Fruit fly (Drosophila melanogaster) whole organism, embryonic: ENCODE data around the gene CG33502.
A peak's percentile ranks its signal among the peaks of the same experiment; 100 is the strongest.

Experiments used
- Aef1 ChIP-seq: fragments of 200-800 bp; sonication (Bioruptor generic); IDR thresholded peaks from 3 replicates; pipeline ENCODE4 v1.3.6; 2022; ENCODE audit warnings: missing biosample characterization, missing genetic modification characterization
- B-H1 ChIP-seq: fragments of 200-800 bp; sonication (Bioruptor generic); IDR thresholded peaks from 3 replicates; pipeline ENCODE4 v1.3.6; 2022; ENCODE audit warnings: missing biosample characterization, missing genetic modification characterization
- C15 ChIP-seq: fragments of 200-800 bp; sonication (Bioruptor generic); IDR thresholded peaks from 3 replicates; pipeline ENCODE4 v1.3.6; 2022; ENCODE audit warnings: missing biosample characterization, missing genetic modification characterization
- CG11560 ChIP-seq: fragments of 200-800 bp; sonication (Bioruptor generic); IDR thresholded peaks from 3 replicates; pipeline ENCODE4 v1.3.6; 2022; ENCODE audit warnings: missing biosample characterization, missing genetic modification characterization
- CG13894 ChIP-seq: fragments of 200-800 bp; sonication (Bioruptor generic); optimal IDR thresholded peaks from 3 replicates; lab custom pipeline; 2018; ENCODE audit warnings: missing biosample characterization, mild to moderate bottlenecking, missing genetic modification characterization, moderate library complexity
- CG15269 ChIP-seq: fragments of 200-800 bp; sonication (Bioruptor generic); optimal IDR thresholded peaks from 2 replicates; lab custom pipeline; 2018; ENCODE audit warnings: missing biosample characterization, mild to moderate bottlenecking, missing genetic modification characterization, moderate library complexity
- CG17359 ChIP-seq: fragments of 200-800 bp; sonication (Bioruptor generic); optimal IDR thresholded peaks from 3 replicates; lab custom pipeline; 2018; ENCODE audit warnings: missing biosample characterization, mild to moderate bottlenecking, missing genetic modification characterization, moderate library complexity
- CG1792 ChIP-seq: fragments of 200-800 bp; sonication (Bioruptor generic); optimal IDR thresholded peaks from 2 replicates; lab custom pipeline; 2016; ENCODE audit warnings: missing biosample characterization, missing genetic modification characterization
- CG2120 ChIP-seq: fragments of 200-800 bp; sonication (Bioruptor generic); optimal IDR thresholded peaks from 3 replicates; lab custom pipeline; 2016; ENCODE audit warnings: missing biosample characterization, missing genetic modification characterization
- CG2202 ChIP-seq: fragments of 200-800 bp; sonication (Bioruptor generic); optimal IDR thresholded peaks from 2 replicates; lab custom pipeline; 2018; ENCODE audit warnings: missing biosample characterization, mild to moderate bottlenecking, missing genetic modification characterization
- CG2712 ChIP-seq: fragments of 200-800 bp; optimal IDR thresholded peaks from 3 replicates; lab custom pipeline; 2019; ENCODE audit warnings: missing biosample characterization, mild to moderate bottlenecking, missing genetic modification characterization, moderate library complexity
- CG33557 ChIP-seq: fragments of 200-800 bp; sonication (Bioruptor generic); optimal IDR thresholded peaks from 2 replicates; lab custom pipeline; 2019; ENCODE audit warnings: missing biosample characterization, mild to moderate bottlenecking, missing genetic modification characterization, moderate library complexity
- CG4424 ChIP-seq: fragments of 200-800 bp; sonication (Bioruptor generic); optimal IDR thresholded peaks from 3 replicates; lab custom pipeline; 2016; ENCODE audit warnings: missing biosample characterization, missing genetic modification characterization
- CG6791 ChIP-seq: fragments of 200-800 bp; sonication (Bioruptor generic); IDR thresholded peaks from 3 replicates; pipeline ENCODE4 v1.3.6; 2022; ENCODE audit warnings: missing biosample characterization, missing genetic modification characterization; ENCODE audit not compliant: partially characterized antibody
- CG6813 ChIP-seq: fragments of 200-800 bp; sonication (Bioruptor generic); optimal IDR thresholded peaks from 2 replicates; lab custom pipeline; 2017; ENCODE audit warnings: missing biosample characterization, missing genetic modification characterization, mild to moderate bottlenecking, moderate library complexity, missing genetic modification reagents
- D ChIP-seq, 2 experiments: fragments of 200-800 bp in 1 of 2; fragments of >200 bp in 1 of 2; sonication (Bioruptor generic) in 1 of 2; optimal IDR thresholded peaks; 2 replicates in 1 of 2; 3 replicates in 1 of 2; lab custom pipeline; 2017; ENCODE audit warnings: mild to moderate bottlenecking in 1 of 2, missing biosample characterization in 1 of 2, missing genetic modification characterization in 1 of 2, missing genetic modification reagents in 1 of 2
- Dip2 ChIP-seq: fragments of 200-800 bp; sonication (Bioruptor generic); IDR thresholded peaks from 2 replicates; pipeline ENCODE4 v1.3.6; 2022; ENCODE audit warnings: missing biosample characterization, missing genetic modification characterization
- Dll ChIP-seq: fragments of 200-800 bp; sonication (Bioruptor generic); IDR thresholded peaks from 4 replicates; pipeline ENCODE4 v1.3.6; 2022; ENCODE audit warnings: missing biosample characterization, missing genetic modification characterization; ENCODE audit not compliant: partially characterized antibody
- Doc2 ChIP-seq: fragments of 200-800 bp; sonication (Bioruptor generic); IDR thresholded peaks from 2 replicates; pipeline ENCODE4 v1.3.6; 2022; ENCODE audit warnings: missing biosample characterization, missing genetic modification characterization
- Fer2 ChIP-seq: fragments of 200-800 bp; sonication (Bioruptor generic); optimal IDR thresholded peaks from 2 replicates; lab custom pipeline; 2018; ENCODE audit warnings: missing biosample characterization, mild to moderate bottlenecking, missing genetic modification characterization, moderate library complexity
- HLH54F ChIP-seq: fragments of 200-800 bp; sonication (Bioruptor generic); optimal IDR thresholded peaks from 3 replicates; lab custom pipeline; 2016; ENCODE audit warnings: missing biosample characterization, missing genetic modification characterization
- HmgZ ChIP-seq: fragments of 200-800 bp; sonication (Bioruptor generic); optimal IDR thresholded peaks from 2 replicates; lab custom pipeline; 2018; ENCODE audit warnings: missing biosample characterization, mild to moderate bottlenecking, missing genetic modification characterization
- Kr ChIP-seq: fragments of 200-800 bp; sonication (Bioruptor generic); optimal IDR thresholded peaks from 2 replicates; lab custom pipeline; 2017; ENCODE audit warnings: missing biosample characterization, mild to moderate bottlenecking, missing genetic modification characterization
- Lhr ChIP-seq: fragments of 200-800 bp; sonication (Bioruptor generic); optimal IDR thresholded peaks from 3 replicates; lab custom pipeline; 2017; ENCODE audit warnings: mild to moderate bottlenecking, missing biosample characterization, missing genetic modification reagents, missing genetic modification characterization
- Opbp ChIP-seq: fragments of 200-800 bp; sonication (Bioruptor generic); IDR thresholded peaks from 3 replicates; pipeline ENCODE4 v1.3.6; 2022; ENCODE audit warnings: missing biosample characterization, missing genetic modification characterization; ENCODE audit not compliant: partially characterized antibody
- Scr ChIP-seq: fragments of 200-800 bp; sonication (Bioruptor generic); IDR thresholded peaks from 2 replicates; pipeline ENCODE4 v1.3.6; 2022; ENCODE audit warnings: missing biosample characterization, missing genetic modification characterization; ENCODE audit not compliant: partially characterized antibody
- Ssrp ChIP-seq: fragments of 200-800 bp; sonication (Bioruptor generic); optimal IDR thresholded peaks from 2 replicates; lab custom pipeline; 2018; ENCODE audit warnings: missing biosample characterization, mild to moderate bottlenecking, missing genetic modification characterization, moderate library complexity
- aop ChIP-seq: fragments of 200-800 bp; sonication (Bioruptor generic); IDR thresholded peaks from 2 replicates; pipeline ENCODE4 v1.3.6; 2022; ENCODE audit warnings: missing biosample characterization, missing genetic modification characterization
- bcd ChIP-seq: fragments of 200-800 bp; sonication (Bioruptor generic); optimal IDR thresholded peaks from 2 replicates; lab custom pipeline; 2017; ENCODE audit warnings: missing biosample characterization, mild to moderate bottlenecking, missing genetic modification characterization
- cad ChIP-seq: fragments of >200 bp; optimal IDR thresholded peaks from 2 replicates; lab custom pipeline; 2017; ENCODE audit warnings: missing biosample characterization, missing genetic modification characterization
- chn ChIP-seq: fragments of 200-800 bp; sonication (Bioruptor generic); optimal IDR thresholded peaks from 2 replicates; lab custom pipeline; 2016; ENCODE audit warnings: missing biosample characterization, missing genetic modification characterization
- croc ChIP-seq: fragments of 200-800 bp; sonication (Bioruptor generic); conservative IDR thresholded peaks from 3 replicates; pipeline ENCODE4 v1.3.6; 2022; ENCODE audit warnings: missing biosample characterization, missing genetic modification characterization
- da ChIP-seq: fragments of 200-800 bp; sonication (Bioruptor generic); optimal IDR thresholded peaks from 2 replicates; lab custom pipeline; 2016; ENCODE audit warnings: missing biosample characterization, missing genetic modification characterization
- dan ChIP-seq: fragments of 200-800 bp; sonication (Bioruptor generic); IDR thresholded peaks from 2 replicates; pipeline ENCODE4 v1.3.6; 2022; ENCODE audit warnings: missing biosample characterization, missing genetic modification characterization
- en ChIP-seq: fragments of 200-800 bp; sonication (Bioruptor generic); optimal IDR thresholded peaks from 2 replicates; lab custom pipeline; 2016; ENCODE audit warnings: missing biosample characterization, missing genetic modification characterization
- eve ChIP-seq, 2 experiments: fragments of >200 bp; optimal IDR thresholded peaks; 2 replicates each; lab custom pipeline; 2017; ENCODE audit warnings: missing biosample characterization in 2 of 2, missing genetic modification characterization in 2 of 2
- ftz-f1 ChIP-seq: fragments of 200-800 bp; sonication (Bioruptor generic); optimal IDR thresholded peaks from 2 replicates; lab custom pipeline; 2016; ENCODE audit warnings: missing biosample characterization, missing genetic modification characterization
- gce ChIP-seq: fragments of 200-800 bp; sonication (Bioruptor generic); IDR thresholded peaks from 3 replicates; pipeline ENCODE4 v1.3.6; 2022; ENCODE audit warnings: missing biosample characterization, missing genetic modification characterization
- gsb-n ChIP-seq: fragments of 200-800 bp; sonication (Bioruptor generic); optimal IDR thresholded peaks from 3 replicates; lab custom pipeline; 2018; ENCODE audit warnings: missing biosample characterization, mild to moderate bottlenecking, missing genetic modification characterization
- gt ChIP-seq: fragments of 200-800 bp; sonication (Bioruptor generic); IDR thresholded peaks from 2 replicates; pipeline ENCODE4 v1.3.6; 2022; ENCODE audit warnings: missing biosample characterization, missing genetic modification characterization
- jigr1 ChIP-seq: fragments of 200-800 bp; sonication (Bioruptor generic); IDR thresholded peaks from 3 replicates; pipeline ENCODE4 v1.3.6; 2022; ENCODE audit warnings: missing biosample characterization, missing genetic modification characterization
- lilli ChIP-seq: fragments of 200-800 bp; sonication (Bioruptor generic); optimal IDR thresholded peaks from 3 replicates; lab custom pipeline; 2016; ENCODE audit warnings: missing biosample characterization, missing genetic modification characterization
- p53 ChIP-seq: fragments of 200-800 bp; sonication (Bioruptor generic); optimal IDR thresholded peaks from 2 replicates; lab custom pipeline; 2016; ENCODE audit warnings: missing biosample characterization, missing genetic modification characterization
- pho ChIP-seq: fragments of 200-800 bp; sonication (Bioruptor generic); optimal IDR thresholded peaks from 2 replicates; lab custom pipeline; 2016; ENCODE audit warnings: missing biosample characterization, missing genetic modification characterization
- psq ChIP-seq: fragments of 200-800 bp; sonication (Bioruptor generic); optimal IDR thresholded peaks from 2 replicates; lab custom pipeline; 2017; ENCODE audit warnings: missing biosample characterization, missing genetic modification characterization
- sna ChIP-seq: fragments of 200-800 bp; sonication (Bioruptor generic); IDR thresholded peaks from 2 replicates; pipeline ENCODE4 v1.3.6; 2022; ENCODE audit warnings: missing biosample characterization, missing genetic modification characterization; ENCODE audit not compliant: partially characterized antibody
- sug ChIP-seq: fragments of 200-800 bp; optimal IDR thresholded peaks from 2 replicates; lab custom pipeline; 2019; ENCODE audit warnings: missing biosample characterization, mild to moderate bottlenecking, missing genetic modification characterization, moderate library complexity
- tna ChIP-seq: fragments of 200-800 bp; sonication (Bioruptor generic); IDR thresholded peaks from 2 replicates; pipeline ENCODE4 v1.3.6; 2022; ENCODE audit warnings: missing biosample characterization, missing genetic modification characterization; ENCODE audit not compliant: partially characterized antibody
- tup ChIP-seq: fragments of 200-800 bp; sonication (Bioruptor generic); optimal IDR thresholded peaks from 2 replicates; lab custom pipeline; 2016; ENCODE audit warnings: missing biosample characterization, mild to moderate bottlenecking, missing genetic modification characterization, moderate library complexity
- usp ChIP-seq: fragments of >200 bp; optimal IDR thresholded peaks from 2 replicates; lab custom pipeline; 2017; ENCODE audit warnings: missing biosample characterization, missing genetic modification characterization
- wdn ChIP-seq: fragments of 200-800 bp; sonication (Bioruptor generic); IDR thresholded peaks from 2 replicates; pipeline ENCODE4 v1.3.6; 2022; ENCODE audit warnings: missing biosample characterization, missing genetic modification characterization

The CG33502 gene

dm6 chrX:21631452-21631851 lies 20.1 kb upstream of the CG33502 start (continued):
- TF ChIP-seq Opbp (no peak), D (optimal IDR thresholded peaks at IDR 0.05; lab: Kevin White, UChicago) (no peak), D (GFP tag; optimal IDR thresholded peaks at IDR 0.05; lab: Kevin White, UChicago) (peak; percentile 75), Doc2 (no peak), CG6813 (GFP tag; lab: Kevin White, UChicago) (peak; percentile 67), HmgZ (tag; lab: Kevin White, UChicago) (peak; percentile 47), eve (GFP tag; optimal IDR thresholded peaks at IDR 0.05; lab: Kevin White, UChicago) (peak in 1 of 2 experiments; percentile 85), sna (GFP tag; lab: Robert Waterston, UW) (no peak), dan (no peak), CG4424 (GFP tag; lab: Kevin White, UChicago) (peak; percentile 77), Kr (GFP tag; lab: Kevin White, UChicago) (no peak), gt (GFP tag; lab: Robert Waterston, UW) (no peak), en (no peak), cad (GFP tag; lab: Kevin White, UChicago) (no peak), Scr (GFP tag; lab: Robert Waterston, UW) (no peak), Fer2 (tag; lab: Kevin White, UChicago) (peak; percentile 33), p53 (peak; percentile 26), Dll (GFP tag; lab: Robert Waterston, UW) (no peak), C15 (GFP tag; lab: Robert Waterston, UW) (no peak), CG2202 (peak; percentile 47), gsb-n (tag; lab: Kevin White, UChicago) (peak; percentile 67), CG6791 (GFP tag; lab: Robert Waterston, UW) (no peak), CG2712 (peak; percentile 81), usp (GFP tag; lab: Kevin White, UChicago) (no peak), CG17359 (tag; lab: Kevin White, UChicago) (peak; percentile 73), HLH54F (peak; percentile 35), chn (GFP tag; lab: Kevin White, UChicago) (peak; percentile 73), Dip2 (GFP tag; lab: Robert Waterston, UW) (no peak), sug (peak; percentile 48), gce (GFP tag; lab: Robert Waterston, UW) (no peak), jigr1 (GFP tag; lab: Robert Waterston, UW) (no peak), CG15269 (tag; lab: Kevin White, UChicago) (peak; percentile 75), wdn (no peak), lilli (GFP tag; lab: Kevin White, UChicago) (peak; percentile 63), tup (no peak), aop (GFP tag; lab: Robert Waterston, UW) (no peak), da (GFP tag; lab: Kevin White, UChicago) (no peak), psq (GFP tag; lab: Kevin White, UChicago) (peak; percentile 16), CG33557 (peak; percentile 74), CG13894 (tag; lab: Kevin White, UChicago) (peak; percentile 1), Aef1 (GFP tag; lab: Robert Waterston, UW) (peak; percentile 47; the same call in 2 of the 3 replicates), pho (peak; percentile 41), Lhr (peak; percentile 21), ftz-f1 (GFP tag; lab: Kevin White, UChicago) (no peak), bcd (GFP tag; lab: Kevin White, UChicago) (peak; percentile 53), Ssrp (tag; lab: Kevin White, UChicago) (peak; percentile 77), CG2120 (peak; percentile 52), CG1792 (GFP tag; lab: Kevin White, UChicago) (no peak), croc (GFP tag; lab: Robert Waterston, UW) (peak; percentile 49; the same call in 2 of the 3 replicates), CG11560 (no peak), B-H1 (GFP tag; lab: Robert Waterston, UW) (no peak), tna (GFP tag; lab: Robert Waterston, UW) (no peak)
